Worm (Caenorhabditis elegans) whole organism, mixed stage, embryonic: ENCODE results near the gene grl-11.

Source experiments
- ces-1 ChIP-seq: fragments of 150-350 bp; optimal IDR thresholded peaks from 2 replicates; lab custom pipeline; 2014; ENCODE audit warnings: missing biosample characterization, missing genetic modification reagents, missing genetic modification characterization
- nhr-2 ChIP-seq: fragments of 150-350 bp; optimal IDR thresholded peaks from 2 replicates; lab custom pipeline; 2014; ENCODE audit warnings: missing biosample characterization, missing genetic modification characterization
- unc-39 ChIP-seq: fragments of 150-350 bp; optimal IDR thresholded peaks from 2 replicates; lab custom pipeline; 2014; ENCODE audit warnings: missing biosample characterization, missing genetic modification characterization

- TF ChIP-seq ces-1 (GFP tag; lab: Kevin White, UChicago) (no peak), unc-39 (tag; lab: Kevin White, UChicago) (no peak), nhr-2 (tag; lab: Kevin White, UChicago) (no peak)
Measured at ce11 chrIII:9091392-9092291, 26.5 kb downstream of the grl-11 start, which contains the start of gene glp-1.
